Fruit fly (Drosophila melanogaster) whole organism, embryonic: Measurements from ENCODE around the gene tay.

ENCODE experiments used
- CG10979 ChIP-seq: fragments of 200-800 bp; sonication (Bioruptor generic); optimal IDR thresholded peaks from 2 replicates; lab custom pipeline; 2018; ENCODE audit warnings: missing biosample characterization, mild to moderate bottlenecking, missing genetic modification characterization, moderate library complexity
- CG12219 ChIP-seq: fragments of 200-800 bp; sonication (Bioruptor generic); optimal IDR thresholded peaks from 3 replicates; lab custom pipeline; 2018; ENCODE audit warnings: missing biosample characterization, mild to moderate bottlenecking, missing genetic modification characterization
- CG12769 ChIP-seq: fragments of 200-800 bp; sonication (Bioruptor generic); optimal IDR thresholded peaks from 2 replicates; lab custom pipeline; 2019; ENCODE audit warnings: missing biosample characterization, mild to moderate bottlenecking, missing genetic modification characterization, moderate library complexity
- CG13123 ChIP-seq: fragments of 200-800 bp; sonication (Bioruptor generic); optimal IDR thresholded peaks from 2 replicates; lab custom pipeline; 2016; ENCODE audit warnings: missing biosample characterization, missing genetic modification characterization
- CG13296 ChIP-seq: fragments of 200-800 bp; sonication (Bioruptor generic); optimal IDR thresholded peaks from 3 replicates; lab custom pipeline; 2018; ENCODE audit warnings: missing biosample characterization, mild to moderate bottlenecking, missing genetic modification characterization
- CG13624 ChIP-seq: fragments of 200-800 bp; sonication (Bioruptor generic); optimal IDR thresholded peaks from 2 replicates; lab custom pipeline; 2016; ENCODE audit warnings: missing biosample characterization, missing genetic modification characterization
- CG14441 ChIP-seq: fragments of 200-800 bp; sonication (Bioruptor generic); IDR thresholded peaks from 2 replicates; pipeline ENCODE4 v1.3.6; 2022; ENCODE audit warnings: missing biosample characterization, missing genetic modification characterization
- CG14710 ChIP-seq: fragments of 200-800 bp; sonication (Bioruptor generic); optimal IDR thresholded peaks from 3 replicates; lab custom pipeline; 2019; ENCODE audit warnings: missing biosample characterization, mild to moderate bottlenecking, missing genetic modification characterization, moderate library complexity
- CG16779 ChIP-seq: fragments of 200-800 bp; sonication (Bioruptor generic); IDR thresholded peaks from 2 replicates; pipeline ENCODE4 v1.3.6; 2022; ENCODE audit warnings: missing biosample characterization, missing genetic modification characterization
- CG16813 ChIP-seq: fragments of 200-800 bp; sonication (Bioruptor generic); IDR thresholded peaks from 3 replicates; pipeline ENCODE4 v1.3.6; 2022; ENCODE audit warnings: missing biosample characterization, missing genetic modification characterization; ENCODE audit not compliant: partially characterized antibody
- CG1792 ChIP-seq: fragments of 200-800 bp; sonication (Bioruptor generic); optimal IDR thresholded peaks from 2 replicates; lab custom pipeline; 2016; ENCODE audit warnings: missing biosample characterization, missing genetic modification characterization
- CG18599 ChIP-seq: fragments of 200-800 bp; sonication (Bioruptor generic); optimal IDR thresholded peaks from 3 replicates; lab custom pipeline; 2017; ENCODE audit warnings: missing biosample characterization, missing genetic modification characterization, mild to moderate bottlenecking, moderate library complexity, missing genetic modification reagents
- CG31224 ChIP-seq: fragments of 200-800 bp; sonication (Bioruptor generic); IDR thresholded peaks from 2 replicates; pipeline ENCODE4 v1.3.6; 2022; ENCODE audit warnings: missing biosample characterization, missing genetic modification characterization
- CG33213 ChIP-seq: fragments of 200-800 bp; sonication (Bioruptor generic); optimal IDR thresholded peaks from 3 replicates; lab custom pipeline; 2016; ENCODE audit warnings: missing biosample characterization, missing genetic modification characterization
- CG33557 ChIP-seq: fragments of 200-800 bp; sonication (Bioruptor generic); optimal IDR thresholded peaks from 2 replicates; lab custom pipeline; 2019; ENCODE audit warnings: missing biosample characterization, mild to moderate bottlenecking, missing genetic modification characterization, moderate library complexity
- CG4404 ChIP-seq: fragments of 200-800 bp; sonication (Bioruptor generic); IDR thresholded peaks from 2 replicates; pipeline ENCODE4 v1.3.6; 2022; ENCODE audit warnings: missing biosample characterization, missing genetic modification characterization
- CG7357 ChIP-seq: fragments of 200-800 bp; sonication (Bioruptor generic); IDR thresholded peaks from 3 replicates; pipeline ENCODE4 v1.3.6; 2022; ENCODE audit warnings: missing biosample characterization, missing genetic modification characterization
- CG7987 ChIP-seq: fragments of 200-800 bp; sonication (Bioruptor generic); optimal IDR thresholded peaks from 2 replicates; lab custom pipeline; 2018; ENCODE audit warnings: missing biosample characterization, mild to moderate bottlenecking, missing genetic modification characterization, moderate library complexity
- CG9215 ChIP-seq: fragments of 200-800 bp; sonication (Bioruptor generic); IDR thresholded peaks from 2 replicates; pipeline ENCODE4 v1.3.6; 2022; ENCODE audit warnings: missing biosample characterization, missing genetic modification characterization
- CG9797 ChIP-seq: fragments of 200-800 bp; sonication (Bioruptor generic); optimal IDR thresholded peaks from 3 replicates; lab custom pipeline; 2018; ENCODE audit warnings: missing biosample characterization, mild to moderate bottlenecking, missing genetic modification characterization
- CG9932 ChIP-seq: fragments of 200-800 bp; sonication (Bioruptor generic); IDR thresholded peaks from 2 replicates; pipeline ENCODE4 v1.3.6; 2022; ENCODE audit warnings: missing biosample characterization, missing genetic modification characterization
- Dll ChIP-seq: fragments of 200-800 bp; sonication (Bioruptor generic); IDR thresholded peaks from 4 replicates; pipeline ENCODE4 v1.3.6; 2022; ENCODE audit warnings: missing biosample characterization, missing genetic modification characterization; ENCODE audit not compliant: partially characterized antibody
- HLHmδ ChIP-seq: fragments of 200-800 bp; sonication (Bioruptor generic); optimal IDR thresholded peaks from 2 replicates; lab custom pipeline; 2018; ENCODE audit warnings: missing biosample characterization, mild to moderate bottlenecking, missing genetic modification characterization, moderate library complexity
- HmgD ChIP-seq: fragments of 200-800 bp; sonication (Bioruptor generic); optimal IDR thresholded peaks from 3 replicates; lab custom pipeline; 2016; ENCODE audit warnings: missing biosample characterization, missing genetic modification characterization
- Hmr ChIP-seq: fragments of 200-800 bp; sonication (Bioruptor generic); optimal IDR thresholded peaks from 3 replicates; lab custom pipeline; 2017; ENCODE audit warnings: mild to moderate bottlenecking, missing biosample characterization, missing genetic modification reagents, missing genetic modification characterization
- Hmx ChIP-seq: fragments of 200-800 bp; sonication (Bioruptor generic); optimal IDR thresholded peaks from 2 replicates; lab custom pipeline; 2016; ENCODE audit warnings: missing biosample characterization, missing genetic modification characterization
- Hr3 ChIP-seq: fragments of 200-800 bp; sonication (Bioruptor generic); optimal IDR thresholded peaks from 3 replicates; lab custom pipeline; 2016; ENCODE audit warnings: missing biosample characterization, missing genetic modification characterization
- Jarid2 ChIP-seq: fragments of 200-800 bp; sonication (Bioruptor generic); optimal IDR thresholded peaks from 3 replicates; lab custom pipeline; 2017; ENCODE audit warnings: mild to moderate bottlenecking, missing biosample characterization, missing genetic modification reagents, missing genetic modification characterization
- Kr ChIP-seq: fragments of 200-800 bp; sonication (Bioruptor generic); optimal IDR thresholded peaks from 2 replicates; lab custom pipeline; 2017; ENCODE audit warnings: missing biosample characterization, mild to moderate bottlenecking, missing genetic modification characterization
- MBD-R2 ChIP-seq: fragments of 200-800 bp; sonication (Bioruptor generic); IDR thresholded peaks from 2 replicates; pipeline ENCODE4 v1.3.6; 2022; ENCODE audit warnings: missing biosample characterization, missing genetic modification characterization
- Med ChIP-seq: fragments of 200-800 bp; sonication (Bioruptor generic); peaks from one replicate; lab custom pipeline; 2016; ENCODE audit warnings: missing biosample characterization, missing genetic modification characterization, mild to moderate bottlenecking, inconsistent platforms, moderate library complexity
- Opbp ChIP-seq: fragments of 200-800 bp; sonication (Bioruptor generic); IDR thresholded peaks from 3 replicates; pipeline ENCODE4 v1.3.6; 2022; ENCODE audit warnings: missing biosample characterization, missing genetic modification characterization; ENCODE audit not compliant: partially characterized antibody
- Vsx1 ChIP-seq: fragments of 200-800 bp; sonication (Bioruptor generic); optimal IDR thresholded peaks from 2 replicates; lab custom pipeline; 2017; ENCODE audit warnings: missing biosample characterization, mild to moderate bottlenecking, missing genetic modification characterization, missing genetic modification reagents
- Xbp1 ChIP-seq: fragments of 200-800 bp; sonication (Bioruptor generic); optimal IDR thresholded peaks from 3 replicates; lab custom pipeline; 2016; ENCODE audit warnings: missing biosample characterization, mild to moderate bottlenecking, missing genetic modification characterization
- ac ChIP-seq: fragments of 200-800 bp; sonication (Bioruptor generic); optimal IDR thresholded peaks from 3 replicates; lab custom pipeline; 2017; ENCODE audit warnings: missing biosample characterization, mild to moderate bottlenecking, missing genetic modification characterization
- ato ChIP-seq: fragments of 200-800 bp; sonication (Bioruptor generic); IDR thresholded peaks from 2 replicates; pipeline ENCODE4 v1.3.6; 2022; ENCODE audit warnings: missing biosample characterization, missing genetic modification characterization; ENCODE audit not compliant: partially characterized antibody
- dm ChIP-seq: fragments of 200-800 bp; sonication (Bioruptor generic); optimal IDR thresholded peaks from 3 replicates; lab custom pipeline; 2016; ENCODE audit warnings: missing biosample characterization, missing genetic modification characterization
- dpn ChIP-seq, 2 experiments: fragments of 200-800 bp; sonication (Bioruptor generic); optimal IDR thresholded peaks; 3 replicates each; lab custom pipeline; 2016; ENCODE audit warnings: missing biosample characterization in 2 of 2, missing genetic modification characterization in 2 of 2
- ewg ChIP-seq: fragments of 200-800 bp; sonication (Bioruptor generic); optimal IDR thresholded peaks from 3 replicates; lab custom pipeline; 2017; ENCODE audit warnings: mild to moderate bottlenecking, missing biosample characterization, missing genetic modification reagents, missing genetic modification characterization
- fd3F ChIP-seq: fragments of 200-800 bp; sonication (Bioruptor generic); optimal IDR thresholded peaks from 2 replicates; lab custom pipeline; 2018; ENCODE audit warnings: missing biosample characterization, mild to moderate bottlenecking, missing genetic modification characterization, moderate library complexity
- ftz-f1 ChIP-seq: fragments of 200-800 bp; sonication (Bioruptor generic); optimal IDR thresholded peaks from 2 replicates; lab custom pipeline; 2016; ENCODE audit warnings: missing biosample characterization, missing genetic modification characterization
- hbn ChIP-seq: fragments of 200-800 bp; sonication (Bioruptor generic); IDR thresholded peaks from 2 replicates; pipeline ENCODE4 v1.3.6; 2022; ENCODE audit warnings: missing biosample characterization, missing genetic modification characterization; ENCODE audit not compliant: partially characterized antibody
- nau ChIP-seq: fragments of 200-800 bp; sonication (Bioruptor generic); optimal IDR thresholded peaks from 3 replicates; lab custom pipeline; 2017; ENCODE audit warnings: missing biosample characterization, mild to moderate bottlenecking, missing genetic modification characterization, missing genetic modification reagents
- nmo ChIP-seq: fragments of 200-800 bp; sonication (Bioruptor generic); optimal IDR thresholded peaks from 2 replicates; lab custom pipeline; 2018; ENCODE audit warnings: missing biosample characterization, mild to moderate bottlenecking, missing genetic modification characterization, moderate library complexity
- otp ChIP-seq: fragments of 200-800 bp; sonication (Bioruptor generic); IDR thresholded peaks from 3 replicates; pipeline ENCODE4, ENCODE4 v1.3.6; 2022; ENCODE audit warnings: missing biosample characterization, missing genetic modification characterization
- sna ChIP-seq: fragments of 200-800 bp; sonication (Bioruptor generic); IDR thresholded peaks from 2 replicates; pipeline ENCODE4 v1.3.6; 2022; ENCODE audit warnings: missing biosample characterization, missing genetic modification characterization; ENCODE audit not compliant: partially characterized antibody
- tup ChIP-seq: fragments of 200-800 bp; sonication (Bioruptor generic); optimal IDR thresholded peaks from 2 replicates; lab custom pipeline; 2016; ENCODE audit warnings: missing biosample characterization, mild to moderate bottlenecking, missing genetic modification characterization, moderate library complexity
- zfh2 ChIP-seq: fragments of 200-800 bp; sonication (Bioruptor generic); optimal IDR thresholded peaks from 2 replicates; lab custom pipeline; 2016; ENCODE audit warnings: missing biosample characterization, missing genetic modification characterization

tay gene

dm6 chrX:15891606-15892345 lies 4.7 kb upstream of the tay start, which contains the start of gene shi (continued):
- TF ChIP-seq ftz-f1 (GFP tag; lab: Kevin White, UChicago) = peak; percentile 96
- no peak for TF ChIP-seq CG1792
- TF ChIP-seq Dll (GFP tag; lab: Robert Waterston, UW) = peak; percentile 95
- TF ChIP-seq CG12219 (GFP tag; lab: Kevin White, UChicago) = no peak
- no peak for TF ChIP-seq CG4404 (GFP tag; lab: Robert Waterston, UW)
- peak; percentile 29 for TF ChIP-seq CG18599
- TF ChIP-seq sna (GFP tag; lab: Robert Waterston, UW) = peak; percentile 93
- TF ChIP-seq Vsx1 (GFP tag; lab: Kevin White, UChicago) = peak; percentile 20
- peak; percentile 43 for TF ChIP-seq HmgD
- TF ChIP-seq hbn = peak; percentile 96
- no peak for TF ChIP-seq nau (GFP tag; lab: Kevin White, UChicago)
- TF ChIP-seq CG16813 (GFP tag; lab: Robert Waterston, UW) = peak; percentile 98
- peak; percentile 97 for TF ChIP-seq ewg
- TF ChIP-seq MBD-R2 (GFP tag; lab: Robert Waterston, UW) = peak; percentile 47
- TF ChIP-seq CG9932 (GFP tag; lab: Robert Waterston, UW) = no peak
- TF ChIP-seq CG13624 (GFP tag; lab: Kevin White, UChicago) = peak; percentile 19
- no peak for TF ChIP-seq HLHmδ (GFP tag; lab: Kevin White, UChicago)
- no peak for TF ChIP-seq Hmx (GFP tag; lab: Kevin White, UChicago)
- TF ChIP-seq CG13123 (GFP tag; lab: Kevin White, UChicago) = no peak
- no peak for TF ChIP-seq ac (GFP tag; lab: Kevin White, UChicago)
- no peak for TF ChIP-seq Kr
- peak; percentile 85 for TF ChIP-seq CG9797 (GFP tag; lab: Kevin White, UChicago)
- peak; percentile 99 for TF ChIP-seq ato (GFP tag; lab: Robert Waterston, UW)
- peak; percentile 98 for TF ChIP-seq Opbp (GFP tag; lab: Robert Waterston, UW)
- TF ChIP-seq fd3F = no peak
- TF ChIP-seq CG9215 (GFP tag; lab: Robert Waterston, UW) = no peak
- TF ChIP-seq CG33213 (GFP tag; lab: Kevin White, UChicago) = peak; percentile 36
- no peak for TF ChIP-seq tup (GFP tag; lab: Kevin White, UChicago)
- TF ChIP-seq nmo = peak; percentile 62
- TF ChIP-seq CG16779 (GFP tag; lab: Robert Waterston, UW) = no peak
- TF ChIP-seq Hmr (GFP tag; lab: Kevin White, UChicago) = peak; percentile 45
- peak; percentile 60 for TF ChIP-seq CG14710
- TF ChIP-seq CG7987 = no peak
- TF ChIP-seq Hr3 (GFP tag; lab: Kevin White, UChicago) = no peak
- TF ChIP-seq Med (GFP tag; lab: Kevin White, UChicago) = peak; percentile 89
- peak; percentile 23 to 35 for TF ChIP-seq dpn (GFP tag; optimal IDR thresholded peaks at IDR 0.05; lab: Kevin White, UChicago)
- peak; percentile 23 for TF ChIP-seq CG13296 (GFP tag; lab: Kevin White, UChicago)
- TF ChIP-seq CG10979 (tag; lab: Kevin White, UChicago) = peak; percentile 1
- peak; percentile 46 for TF ChIP-seq CG12769
- no peak for TF ChIP-seq Xbp1 (GFP tag; lab: Kevin White, UChicago)
- no peak for TF ChIP-seq CG31224
- TF ChIP-seq Jarid2 (GFP tag; lab: Kevin White, UChicago) = peak; percentile 81
- no peak for TF ChIP-seq CG14441 (GFP tag; lab: Robert Waterston, UW)
- TF ChIP-seq otp = no peak; the same call in 2 of the 3 replicates
- TF ChIP-seq CG7357 (GFP tag; lab: Robert Waterston, UW) = peak; percentile 51; the same call in 1 of the 3 replicates
- TF ChIP-seq dm (GFP tag; lab: Kevin White, UChicago) = peak; percentile 26
- TF ChIP-seq zfh2 (GFP tag; lab: Kevin White, UChicago) = peak; percentile 13
- TF ChIP-seq CG33557 (GFP tag; lab: Kevin White, UChicago) = no peak
